Worm (Caenorhabditis elegans) whole organism, L4/young adult: ENCODE measurements around the gene T04F3.4.

Source experiments
- W03F9.2 ChIP-seq: fragments of 150-350 bp; optimal IDR thresholded peaks from 2 replicates; lab custom pipeline; 2014; ENCODE audit warnings: missing biosample characterization, missing genetic modification characterization
- dao-5 ChIP-seq: sonication (generic microtip); optimal IDR thresholded peaks from 2 replicates; lab custom pipeline; 2016; ENCODE audit warnings: missing genotype, missing genetic modification characterization, moderate library complexity, missing compliant biosample characterization

DNA sequence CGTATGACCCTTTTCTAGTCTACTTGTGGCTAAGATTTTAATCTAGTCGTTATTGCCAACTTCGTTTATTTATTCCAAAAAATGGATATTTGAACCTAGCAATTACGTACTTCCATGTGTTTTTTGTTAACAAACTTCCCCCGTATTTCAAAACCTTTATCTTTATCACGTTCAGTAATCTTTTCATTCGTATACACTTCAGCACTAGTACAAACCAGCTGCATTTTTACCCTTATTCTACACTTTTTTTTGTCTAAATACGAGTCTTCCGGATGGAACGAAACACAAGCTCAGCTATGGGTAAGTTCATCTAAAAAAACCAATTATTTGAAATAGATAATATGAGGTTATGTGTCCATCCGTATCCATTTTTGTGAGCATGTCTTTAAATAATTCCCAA is 26.6 kb upstream of the T04F3.4 start, which contains the start of gene D2023.1:
- TF ChIP-seq dao-5 (tag; lab: Kevin White, UChicago) (no peak), W03F9.2 (no peak)
